Worm (Caenorhabditis elegans) whole organism, early embryonic: ENCODE results near the gene F53G2.1.

Source experiments
- B0310.2 ChIP-seq: sonication (generic microtip); optimal IDR thresholded peaks from 2 replicates; lab custom pipeline; 2016; ENCODE audit warnings: mild to moderate bottlenecking, missing genetic modification characterization, missing compliant biosample characterization
- F13C5.2 ChIP-seq: sonication (generic microtip); optimal IDR thresholded peaks from 2 replicates; lab custom pipeline; 2017; ENCODE audit warnings: mild to moderate bottlenecking, missing genetic modification characterization, inconsistent platforms, missing compliant biosample characterization
- aly-1 ChIP-seq: sonication (generic microtip); optimal IDR thresholded peaks from 2 replicates; lab custom pipeline; 2016; ENCODE audit warnings: missing genetic modification characterization, missing compliant biosample characterization
- ama-1 ChIP-seq: fragments of 150-350 bp; optimal IDR thresholded peaks from 2 replicates; lab custom pipeline; 2014
- ceh-13 ChIP-seq: fragments of 200-800 bp; sonication (Bioruptor generic); optimal IDR thresholded peaks from 2 replicates; lab custom pipeline; 2018; ENCODE audit warnings: mild to moderate bottlenecking, missing genetic modification characterization, missing compliant biosample characterization
- ceh-36 ChIP-seq: sonication (generic microtip); optimal IDR thresholded peaks from 2 replicates; lab custom pipeline; 2016; ENCODE audit warnings: missing genetic modification characterization, inconsistent platforms, missing compliant biosample characterization
- ets-7 ChIP-seq: sonication (generic microtip); optimal IDR thresholded peaks from 2 replicates; lab custom pipeline; 2016; ENCODE audit warnings: missing genotype, missing genetic modification characterization, missing compliant biosample characterization
- flt-1 ChIP-seq: fragments of 200-800 bp; sonication (Bioruptor generic); IDR thresholded peaks from 2 replicates; pipeline ENCODE4 v1.3.6; 2022; ENCODE audit warnings: missing genetic modification characterization, missing compliant biosample characterization
- hmbx-1 ChIP-seq: sonication (generic microtip); optimal IDR thresholded peaks from 2 replicates; lab custom pipeline; 2016; ENCODE audit warnings: mild to moderate bottlenecking, missing genetic modification characterization, missing compliant biosample characterization
- hmg-4 ChIP-seq: fragments of 200-800 bp; sonication (Bioruptor generic); optimal IDR thresholded peaks from 2 replicates; lab custom pipeline; 2018; ENCODE audit warnings: mild to moderate bottlenecking, missing genetic modification characterization, missing compliant biosample characterization
- hnd-1 ChIP-seq: sonication (generic microtip); optimal IDR thresholded peaks from 2 replicates; lab custom pipeline; 2016; ENCODE audit warnings: missing genetic modification characterization, missing compliant biosample characterization
- pes-1 ChIP-seq: fragments of 200-800 bp; sonication (Bioruptor generic); IDR thresholded peaks from 2 replicates; pipeline ENCODE4 v1.3.6; 2022; ENCODE audit warnings: missing genetic modification reagents, missing genetic modification characterization, missing compliant biosample characterization
- scrt-1 ChIP-seq: fragments of 200-800 bp; sonication (Bioruptor generic); IDR thresholded peaks from 2 replicates; pipeline ENCODE4 v1.3.6; 2022; ENCODE audit warnings: missing genetic modification characterization, missing compliant biosample characterization
- sea-1 ChIP-seq: fragments of 200-800 bp; sonication (Bioruptor generic); conservative IDR thresholded peaks from 2 replicates; pipeline ENCODE4 v1.3.6; 2022; ENCODE audit warnings: missing genetic modification characterization, missing compliant biosample characterization
- tbx-11 ChIP-seq: fragments of 200-800 bp; sonication (Bioruptor generic); IDR thresholded peaks from 2 replicates; pipeline ENCODE4 v1.3.6; 2022; ENCODE audit warnings: missing genetic modification characterization, missing compliant biosample characterization
- tbx-37 ChIP-seq: fragments of 200-800 bp; sonication (Bioruptor generic); conservative IDR thresholded peaks from 2 replicates; pipeline ENCODE4 v1.3.6; 2022; ENCODE audit warnings: missing genetic modification reagents, missing genetic modification characterization, missing compliant biosample characterization
- tra-4 ChIP-seq: sonication (generic microtip); optimal IDR thresholded peaks from 2 replicates; lab custom pipeline; 2017; ENCODE audit warnings: missing genetic modification characterization, missing compliant biosample characterization

The F53G2.1 gene

DNA sequence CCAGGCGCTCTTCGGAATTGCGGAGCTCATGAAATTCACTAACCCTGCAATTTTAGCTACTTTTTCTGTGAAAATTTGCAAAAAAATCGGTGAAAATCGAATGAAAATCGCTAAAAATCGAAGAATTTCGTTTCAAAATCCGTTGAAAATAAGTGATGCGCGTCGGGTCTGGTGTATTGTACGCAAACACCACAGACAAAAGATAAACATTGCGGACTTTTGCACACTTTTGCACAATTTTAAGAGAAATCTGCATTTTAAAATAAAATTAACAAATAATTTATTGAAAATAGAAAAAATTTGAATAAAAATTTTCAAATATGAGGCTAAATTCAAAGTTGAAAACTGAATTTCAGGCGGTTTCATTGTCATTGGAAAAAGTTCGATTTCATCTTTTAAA, 9.4 kb upstream of the F53G2.1 start, which contains the start of gene F53G2.12:
Gene F53G2.12 (minus strand): TSS at position 44 of the 400 bp plus-strand sequence.
- no peak for TF ChIP-seq hmbx-1 (tag; lab: Kevin White, UChicago)
- TF ChIP-seq ceh-36 (tag; lab: Kevin White, UChicago): no peak

DNA sequence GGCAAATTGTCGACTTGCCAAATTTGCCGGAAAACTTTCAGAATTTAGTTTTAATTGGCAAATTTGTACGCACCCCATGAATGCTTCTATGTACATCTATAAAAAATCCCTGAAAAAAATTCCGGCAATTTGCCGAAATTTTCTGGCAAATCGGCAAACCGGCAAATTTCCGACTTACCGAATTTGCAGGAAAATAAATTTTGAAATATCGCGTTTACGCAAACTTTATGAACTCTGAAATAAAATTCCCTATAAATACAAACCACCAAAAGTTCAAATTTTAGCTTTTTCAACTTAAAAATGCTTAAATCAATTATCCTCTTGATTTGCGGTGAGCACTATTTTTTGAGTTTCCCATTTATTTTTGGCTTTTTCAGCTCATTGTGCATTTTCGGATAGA, 8.4 kb upstream of the F53G2.1 start, which contains the start of gene F53G2.3:
Gene F53G2.3 (plus strand): TSS at position 301 of the 400 bp plus-strand sequence.
- TF ChIP-seq sea-1 (GFP tag; lab: Robert Waterston, UW): no peak
- no peak for TF ChIP-seq tbx-37 (GFP tag; lab: Robert Waterston, UW)
- no peak for TF ChIP-seq hnd-1
- TF ChIP-seq F13C5.2 (tag; lab: Kevin White, UChicago): no peak
- no peak for TF ChIP-seq tra-4 (tag; lab: Kevin White, UChicago)
- no peak for TF ChIP-seq aly-1 (tag; lab: Kevin White, UChicago)
- TF ChIP-seq tbx-11 (GFP tag; lab: Robert Waterston, UW): no peak
- no peak for TF ChIP-seq hmbx-1 (tag; lab: Kevin White, UChicago)
- TF ChIP-seq ama-1 (lab: Kevin White, UChicago): no peak
- TF ChIP-seq ceh-36 (tag; lab: Kevin White, UChicago): no peak
- no peak for TF ChIP-seq ceh-13
- TF ChIP-seq ets-7 (tag; lab: Kevin White, UChicago): no peak
- TF ChIP-seq B0310.2: no peak
- TF ChIP-seq pes-1 (GFP tag; lab: Robert Waterston, UW): no peak
- TF ChIP-seq hmg-4: no peak
- TF ChIP-seq scrt-1 (GFP tag; lab: Robert Waterston, UW): no peak
- no peak for TF ChIP-seq flt-1

ce11 chrII:2481621-2482020, 6.9 kb upstream of the F53G2.1 start, which contains the start of gene F53G2.2:
Gene F53G2.2, plus strand, starts transcription at chrII:2481921.
- TF ChIP-seq aly-1 (tag; lab: Kevin White, UChicago): no peak

DNA sequence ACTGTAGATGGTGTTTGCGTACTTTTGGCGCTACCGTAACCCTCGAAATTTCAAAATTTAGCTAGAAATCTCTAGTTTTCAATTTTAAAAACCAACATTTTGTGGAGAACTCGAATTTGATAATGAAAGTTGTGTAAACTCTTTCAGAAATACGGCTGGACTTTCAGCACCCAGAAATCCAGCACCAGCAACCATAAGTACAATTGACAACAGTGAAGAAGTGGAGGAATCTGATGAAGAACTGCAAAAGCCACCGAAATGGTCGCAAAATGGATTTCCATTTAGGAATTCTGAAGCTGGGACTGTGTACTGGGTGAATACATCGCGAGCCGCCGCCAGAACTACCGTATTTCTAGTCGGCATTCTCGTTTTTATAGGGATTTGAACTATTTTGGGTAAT, 5.0 kb upstream of the F53G2.1 start, which contains the start of gene F53G2.13:
Gene F53G2.13 (plus strand): TSS at position 301 of the 400 bp plus-strand sequence.
- TF ChIP-seq F13C5.2 (tag; lab: Kevin White, UChicago) (no peak), pes-1 (GFP tag; lab: Robert Waterston, UW) (no peak), hnd-1 (no peak)

DNA sequence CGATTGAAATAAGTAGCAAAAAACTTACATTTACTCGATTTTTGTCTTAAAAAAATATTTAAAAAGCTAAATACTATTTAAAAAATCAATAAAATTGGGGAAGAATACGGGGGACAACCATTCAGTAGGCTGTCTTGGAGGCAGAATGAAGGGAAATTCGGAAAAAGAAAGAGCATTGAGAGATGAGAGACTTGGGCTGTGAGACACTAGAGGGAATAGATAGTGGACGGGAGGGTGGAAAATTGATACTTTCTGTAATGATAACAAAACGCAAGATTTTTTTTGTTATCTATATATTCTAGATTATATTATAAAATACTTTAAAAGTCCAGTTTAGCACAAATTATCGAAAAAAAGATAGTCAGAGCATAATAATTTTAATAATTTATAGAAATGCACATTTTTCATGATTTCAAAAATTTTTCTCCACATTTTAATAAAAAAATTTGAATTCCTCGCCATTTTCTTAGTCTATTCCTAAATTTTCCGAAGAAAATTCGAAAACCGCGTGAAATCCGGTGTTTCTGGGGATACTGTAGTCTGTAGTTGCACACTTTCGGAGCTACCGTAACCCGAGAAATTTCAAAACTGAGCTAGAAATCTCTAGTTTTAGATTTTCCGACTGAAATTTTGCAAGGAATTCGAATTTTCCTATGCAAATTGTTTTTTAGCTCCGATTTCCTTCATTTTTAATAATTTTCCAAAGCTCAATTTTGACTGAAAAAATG, 15.4 kb downstream of the F53G2.1 start:
- no peak for TF ChIP-seq ama-1 (lab: Kevin White, UChicago)
- no peak for TF ChIP-seq sea-1 (GFP tag; lab: Robert Waterston, UW)
- no peak for TF ChIP-seq hmg-4
- TF ChIP-seq tbx-11 (GFP tag; lab: Robert Waterston, UW): no peak
- TF ChIP-seq pes-1 (GFP tag; lab: Robert Waterston, UW): no peak
- no peak for TF ChIP-seq ceh-13
- no peak for TF ChIP-seq B0310.2
- no peak for TF ChIP-seq flt-1
- no peak for TF ChIP-seq tra-4 (tag; lab: Kevin White, UChicago)
- no peak for TF ChIP-seq scrt-1 (GFP tag; lab: Robert Waterston, UW)
- no peak for TF ChIP-seq hnd-1
- no peak for TF ChIP-seq tbx-37 (GFP tag; lab: Robert Waterston, UW)
- TF ChIP-seq F13C5.2 (tag; lab: Kevin White, UChicago): no peak
- no peak for TF ChIP-seq aly-1 (tag; lab: Kevin White, UChicago)
- no peak for TF ChIP-seq ceh-36 (tag; lab: Kevin White, UChicago)
- TF ChIP-seq hmbx-1 (tag; lab: Kevin White, UChicago): no peak
- TF ChIP-seq ets-7 (tag; lab: Kevin White, UChicago): no peak

- no peak for TF ChIP-seq hmg-4
- no peak for TF ChIP-seq hnd-1
- TF ChIP-seq pes-1 (GFP tag; lab: Robert Waterston, UW): no peak
- TF ChIP-seq ceh-36 (tag; lab: Kevin White, UChicago): no peak
- no peak for TF ChIP-seq F13C5.2 (tag; lab: Kevin White, UChicago)
- no peak for TF ChIP-seq ets-7 (tag; lab: Kevin White, UChicago)
Measured at ce11 chrII:2504431-2504928, 16.0 kb downstream of the F53G2.1 start, which contains the start of gene gbas-1. Gene gbas-1, plus strand, starts transcription at chrII:2504878.

DNA sequence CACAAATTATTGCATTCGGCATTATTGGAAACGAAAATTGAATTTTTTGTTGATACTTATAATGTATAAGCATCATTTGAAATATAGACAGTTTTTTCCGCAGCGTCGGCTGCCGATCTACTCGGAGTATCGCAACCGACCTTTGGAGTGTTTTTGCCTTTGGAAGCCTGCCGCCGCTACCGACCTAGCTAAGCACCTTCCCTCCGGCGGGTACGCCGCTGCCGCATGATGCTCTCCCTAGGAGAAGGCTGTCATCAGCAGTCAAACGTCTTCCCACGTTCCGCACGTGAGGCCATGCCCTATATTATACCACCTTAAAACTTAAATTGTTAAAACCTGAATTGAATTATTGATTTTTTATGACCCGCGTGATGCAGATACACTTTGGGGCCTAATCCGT, 30.0 kb downstream of the F53G2.1 start:
- TF ChIP-seq aly-1 (tag; lab: Kevin White, UChicago) (no peak), scrt-1 (GFP tag; lab: Robert Waterston, UW) (no peak), tbx-11 (GFP tag; lab: Robert Waterston, UW) (no peak), F13C5.2 (tag; lab: Kevin White, UChicago) (no peak), B0310.2 (no peak), hmg-4 (no peak), hmbx-1 (tag; lab: Kevin White, UChicago) (no peak), tra-4 (tag; lab: Kevin White, UChicago) (no peak), tbx-37 (GFP tag; lab: Robert Waterston, UW) (no peak), ceh-13 (no peak), ceh-36 (tag; lab: Kevin White, UChicago) (no peak)

ce11 chrII:2521960-2522359, 33.5 kb downstream of the F53G2.1 start, which contains the start of gene bath-13:
Gene bath-13, minus strand, starts transcription at chrII:2522060.
- TF ChIP-seq aly-1 (tag; lab: Kevin White, UChicago) (no peak), scrt-1 (GFP tag; lab: Robert Waterston, UW) (no peak), F13C5.2 (tag; lab: Kevin White, UChicago) (no peak), ceh-13 (no peak), tbx-11 (GFP tag; lab: Robert Waterston, UW) (no peak), tra-4 (tag; lab: Kevin White, UChicago) (no peak), ceh-36 (tag; lab: Kevin White, UChicago) (no peak), flt-1 (no peak), pes-1 (GFP tag; lab: Robert Waterston, UW) (no peak), ets-7 (tag; lab: Kevin White, UChicago) (no peak), hmg-4 (no peak), tbx-37 (GFP tag; lab: Robert Waterston, UW) (no peak), hmbx-1 (tag; lab: Kevin White, UChicago) (no peak)
